Fruit fly (Drosophila melanogaster): ENCODE measurements around the gene loco.

Gene loco

DNA sequence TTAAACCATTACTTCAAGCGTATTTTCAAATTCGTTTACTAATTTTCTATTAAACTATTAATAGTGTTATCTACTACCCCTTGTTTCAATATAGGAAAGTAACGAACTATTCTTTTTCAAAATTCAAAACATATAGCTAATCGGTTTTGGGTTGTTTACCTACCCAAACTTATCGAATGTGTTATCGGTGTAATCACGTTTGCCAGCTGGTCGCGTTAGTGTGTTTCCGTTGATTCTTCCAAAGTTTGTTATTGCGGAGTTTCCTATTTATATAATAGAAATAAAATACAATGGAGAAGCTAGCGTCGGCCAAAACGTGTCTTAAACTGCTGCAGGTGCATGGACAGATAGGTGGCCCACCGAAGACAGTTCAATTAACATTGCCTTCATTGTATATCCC lies 20.9 kb downstream of the loco start, which contains the start of gene mRpL45 (continued):
- TF ChIP-seq CG3995 (GFP tag; optimal IDR thresholded peaks at IDR 0.05) (peak; percentile 65), tna (GFP tag; IDR thresholded peaks at IDR 0.05; ENCODE audit: partially characterized antibody) (no peak), vnd (GFP tag; IDR thresholded peaks at IDR 0.05; ENCODE audit: partially characterized antibody) (peak; percentile 39; the same call in 1 of the 3 replicates), emc (GFP tag; optimal IDR thresholded peaks at IDR 0.05) (no peak), Bdp1 (GFP tag; optimal IDR thresholded peaks at IDR 0.05) (no peak), CG1647 (GFP tag; optimal IDR thresholded peaks at IDR 0.05) (no peak), CG7357 (GFP tag; IDR thresholded peaks at IDR 0.05) (no peak), CG31388 (GFP tag; optimal IDR thresholded peaks at IDR 0.05) (no peak), BEAF-32 (GFP tag; optimal IDR thresholded peaks at IDR 0.05) (peak; percentile 38), maf-S (GFP tag; optimal IDR thresholded peaks at IDR 0.05) (no peak), CG33557 (GFP tag; optimal IDR thresholded peaks at IDR 0.05) (no peak), prd (optimal IDR thresholded peaks at IDR 0.05) (no peak), prd (GFP tag; IDR thresholded peaks at IDR 0.05) (no peak), Bgb (GFP tag; IDR thresholded peaks at IDR 0.05; ENCODE audit: partially characterized antibody) (peak; percentile 66), Hr78 (GFP tag; optimal IDR thresholded peaks at IDR 0.05) (no peak), CG10366 (GFP tag; IDR thresholded peaks at IDR 0.05) (no peak), CG16815 (GFP tag; optimal IDR thresholded peaks at IDR 0.05) (no peak), abd-A (tag; optimal IDR thresholded peaks at IDR 0.05) (no peak), CG3847 (GFP tag; IDR thresholded peaks at IDR 0.05) (no peak), CG15601 (tag; optimal IDR thresholded peaks at IDR 0.05) (no peak), Mrtf (GFP tag; IDR thresholded peaks at IDR 0.05) (no peak), Jarid2 (GFP tag; optimal IDR thresholded peaks at IDR 0.05) (no peak), dan (GFP tag; IDR thresholded peaks at IDR 0.05) (no peak), CG10147 (GFP tag; optimal IDR thresholded peaks at IDR 0.05) (no peak), CG4282 (GFP tag; optimal IDR thresholded peaks at IDR 0.05) (no peak), trem (tag; optimal IDR thresholded peaks at IDR 0.05) (peak; percentile 37), ftz-f1 (GFP tag; optimal IDR thresholded peaks at IDR 0.05) (no peak), CG16779 (GFP tag; IDR thresholded peaks at IDR 0.05) (no peak), slou (GFP tag; optimal IDR thresholded peaks at IDR 0.05) (no peak), D (optimal IDR thresholded peaks at IDR 0.05) (no peak), D (GFP tag; optimal IDR thresholded peaks at IDR 0.05) (no peak), Atf3 (GFP tag; optimal IDR thresholded peaks at IDR 0.05) (no peak), inv (GFP tag; IDR thresholded peaks at IDR 0.05; ENCODE audit: partially characterized antibody) (peak; percentile 36), bab2 (GFP tag; optimal IDR thresholded peaks at IDR 0.05) (no peak), Med (GFP tag) (no peak), CTCF (GFP tag; optimal IDR thresholded peaks at IDR 0.05) (no peak), CG6272 (GFP tag; IDR thresholded peaks at IDR 0.05) (no peak), danr (GFP tag; IDR thresholded peaks at IDR 0.05) (no peak), D19B (GFP tag; optimal IDR thresholded peaks at IDR 0.05) (no peak), scrt (GFP tag; optimal IDR thresholded peaks at IDR 0.05) (no peak), pros (GFP tag; optimal IDR thresholded peaks at IDR 0.05) (no peak), CG3163 (GFP tag; optimal IDR thresholded peaks at IDR 0.05) (no peak), Dll (GFP tag; IDR thresholded peaks at IDR 0.05; ENCODE audit: partially characterized antibody) (0 out of 4 replicates have a peak, but pooled peaks have one; percentile 34), pho (GFP tag; optimal IDR thresholded peaks at IDR 0.05) (no peak), dmrt11E (tag; optimal IDR thresholded peaks at IDR 0.05) (no peak), CG10267 (tag; optimal IDR thresholded peaks at IDR 0.05) (no peak), Ada2b (GFP tag; IDR thresholded peaks at IDR 0.05) (no peak), CG32767 (GFP tag; IDR thresholded peaks at IDR 0.05) (no peak), CG14014 (GFP tag; IDR thresholded peaks at IDR 0.05) (no peak), CG12942 (GFP tag; optimal IDR thresholded peaks at IDR 0.05) (no peak), cg (GFP tag; optimal IDR thresholded peaks at IDR 0.05) (no peak), fd3F (GFP tag; optimal IDR thresholded peaks at IDR 0.05) (no peak), CG9437 (GFP tag; optimal IDR thresholded peaks at IDR 0.05) (no peak)
